Fruit fly (Drosophila melanogaster) whole organism, embryonic: ENCODE measurements around the gene CG4955.

Experiments
- Atf6 ChIP-seq: fragments of 200-800 bp; sonication (Bioruptor generic); IDR thresholded peaks from 2 replicates; pipeline ENCODE4 v1.3.6; 2022; ENCODE audit warnings: missing biosample characterization, missing genetic modification characterization
- BEAF-32 ChIP-seq: fragments of 200-800 bp; sonication (Bioruptor generic); optimal IDR thresholded peaks from 3 replicates; lab custom pipeline; 2017; ENCODE audit warnings: missing biosample characterization, missing genetic modification characterization, mild to moderate bottlenecking, moderate library complexity, missing genetic modification reagents
- CG13894 ChIP-seq: fragments of 200-800 bp; sonication (Bioruptor generic); optimal IDR thresholded peaks from 3 replicates; lab custom pipeline; 2018; ENCODE audit warnings: missing biosample characterization, mild to moderate bottlenecking, missing genetic modification characterization, moderate library complexity
- CG14050 ChIP-seq: fragments of 200-800 bp; sonication (Bioruptor generic); IDR thresholded peaks from 3 replicates; pipeline ENCODE4 v1.3.6; 2022; ENCODE audit warnings: missing biosample characterization, missing genetic modification characterization
- CG15269 ChIP-seq: fragments of 200-800 bp; sonication (Bioruptor generic); optimal IDR thresholded peaks from 2 replicates; lab custom pipeline; 2018; ENCODE audit warnings: missing biosample characterization, mild to moderate bottlenecking, missing genetic modification characterization, moderate library complexity
- CG15514 ChIP-seq: fragments of 200-800 bp; sonication (Bioruptor generic); optimal IDR thresholded peaks from 3 replicates; lab custom pipeline; 2017; ENCODE audit warnings: missing biosample characterization, missing genetic modification characterization, mild to moderate bottlenecking, moderate library complexity, missing genetic modification reagents
- CG15601 ChIP-seq: fragments of 200-800 bp; sonication (Bioruptor generic); optimal IDR thresholded peaks from 3 replicates; lab custom pipeline; 2019; ENCODE audit warnings: missing biosample characterization, mild to moderate bottlenecking, missing genetic modification characterization, moderate library complexity
- CG17385 ChIP-seq: fragments of 200-800 bp; sonication (Bioruptor generic); optimal IDR thresholded peaks from 3 replicates; lab custom pipeline; 2018; ENCODE audit warnings: missing biosample characterization, mild to moderate bottlenecking, missing genetic modification characterization
- CG2712 ChIP-seq: fragments of 200-800 bp; optimal IDR thresholded peaks from 3 replicates; lab custom pipeline; 2019; ENCODE audit warnings: missing biosample characterization, mild to moderate bottlenecking, missing genetic modification characterization, moderate library complexity
- CG2889 ChIP-seq: fragments of 200-800 bp; sonication (Bioruptor generic); IDR thresholded peaks from 3 replicates; pipeline ENCODE4 v1.3.6; 2022; ENCODE audit warnings: missing biosample characterization, missing genetic modification characterization
- CG30403 ChIP-seq: fragments of 200-800 bp; sonication (Bioruptor generic); optimal IDR thresholded peaks from 3 replicates; lab custom pipeline; 2016; ENCODE audit warnings: missing biosample characterization, missing genetic modification characterization
- CG3065 ChIP-seq: fragments of 200-800 bp; sonication (Bioruptor generic); optimal IDR thresholded peaks from 2 replicates; lab custom pipeline; 2016; ENCODE audit warnings: missing biosample characterization, missing genetic modification characterization
- CG3847 ChIP-seq: fragments of 200-800 bp; sonication (Bioruptor generic); IDR thresholded peaks from 2 replicates; pipeline ENCODE4 v1.3.6; 2022; ENCODE audit warnings: missing biosample characterization, missing genetic modification characterization
- CG4424 ChIP-seq: fragments of 200-800 bp; sonication (Bioruptor generic); optimal IDR thresholded peaks from 3 replicates; lab custom pipeline; 2016; ENCODE audit warnings: missing biosample characterization, missing genetic modification characterization
- CG6683 ChIP-seq: fragments of 200-800 bp; sonication (Bioruptor generic); optimal IDR thresholded peaks from 2 replicates; lab custom pipeline; 2017; ENCODE audit warnings: missing biosample characterization, mild to moderate bottlenecking, missing genetic modification characterization, missing genetic modification reagents
- CG6689 ChIP-seq: fragments of 200-800 bp; sonication (Bioruptor generic); IDR thresholded peaks from 2 replicates; pipeline ENCODE4 v1.3.6; 2022; ENCODE audit warnings: missing biosample characterization, missing genetic modification characterization
- CG7839 ChIP-seq: fragments of 200-800 bp; sonication (Bioruptor generic); optimal IDR thresholded peaks from 3 replicates; lab custom pipeline; 2018; ENCODE audit warnings: missing biosample characterization, mild to moderate bottlenecking, missing genetic modification characterization, moderate library complexity
- CHES-1-like ChIP-seq: fragments of 200-800 bp; sonication (Bioruptor generic); optimal IDR thresholded peaks from 2 replicates; lab custom pipeline; 2016; ENCODE audit warnings: missing biosample characterization, missing genetic modification characterization
- Dll ChIP-seq: fragments of 200-800 bp; sonication (Bioruptor generic); IDR thresholded peaks from 4 replicates; pipeline ENCODE4 v1.3.6; 2022; ENCODE audit warnings: missing biosample characterization, missing genetic modification characterization; ENCODE audit not compliant: partially characterized antibody
- ERR ChIP-seq: fragments of 200-800 bp; sonication (Bioruptor generic); optimal IDR thresholded peaks from 2 replicates; lab custom pipeline; 2016; ENCODE audit warnings: missing biosample characterization, missing genetic modification characterization
- Ets97D ChIP-seq: fragments of 200-800 bp; sonication (Bioruptor generic); optimal IDR thresholded peaks from 3 replicates; lab custom pipeline; 2016; ENCODE audit warnings: missing biosample characterization, missing genetic modification characterization
- Gug ChIP-seq: fragments of 200-800 bp; sonication (Bioruptor generic); IDR thresholded peaks from 4 replicates; pipeline ENCODE4 v1.3.6; 2022; ENCODE audit warnings: missing biosample characterization, missing genetic modification characterization
- Kr ChIP-seq: fragments of 200-800 bp; sonication (Bioruptor generic); optimal IDR thresholded peaks from 2 replicates; lab custom pipeline; 2017; ENCODE audit warnings: missing biosample characterization, mild to moderate bottlenecking, missing genetic modification characterization
- Neu2 ChIP-seq: fragments of 200-800 bp; sonication (Bioruptor generic); optimal IDR thresholded peaks from 3 replicates; lab custom pipeline; 2016; ENCODE audit warnings: missing biosample characterization, missing genetic modification characterization, borderline replicate concordance
- Sox102F ChIP-seq: fragments of 200-800 bp; sonication (Bioruptor generic); optimal IDR thresholded peaks from 2 replicates; lab custom pipeline; 2018; ENCODE audit warnings: missing biosample characterization, mild to moderate bottlenecking, missing genetic modification characterization, moderate library complexity
- Sry-δ ChIP-seq: fragments of 200-800 bp; sonication (Bioruptor generic); optimal IDR thresholded peaks from 2 replicates; lab custom pipeline; 2016; ENCODE audit warnings: missing biosample characterization, missing genetic modification characterization
- Usf ChIP-seq: fragments of 200-800 bp; sonication (Bioruptor generic); optimal IDR thresholded peaks from 2 replicates; lab custom pipeline; 2017; ENCODE audit warnings: missing genotype, missing biosample characterization, missing genetic modification characterization
- cad ChIP-seq: fragments of >200 bp; optimal IDR thresholded peaks from 2 replicates; lab custom pipeline; 2017; ENCODE audit warnings: missing biosample characterization, missing genetic modification characterization
- crp ChIP-seq, 2 experiments: fragments of 200-800 bp; sonication (Bioruptor generic); optimal IDR thresholded peaks; 2 replicates in 1 of 2; 3 replicates in 1 of 2; lab custom pipeline; 2017; ENCODE audit warnings: missing biosample characterization in 2 of 2, missing genetic modification characterization in 2 of 2, mild to moderate bottlenecking in 1 of 2, moderate library complexity in 1 of 2
- cwo ChIP-seq: fragments of 200-800 bp; sonication (Bioruptor generic); optimal IDR thresholded peaks from 3 replicates; lab custom pipeline; 2017; ENCODE audit warnings: missing biosample characterization, missing genetic modification characterization, mild to moderate bottlenecking, moderate library complexity, missing genetic modification reagents
- esg ChIP-seq: fragments of 200-800 bp; sonication (Bioruptor generic); conservative IDR thresholded peaks from 2 replicates; pipeline ENCODE4 v1.3.6; 2022; ENCODE audit warnings: missing biosample characterization, missing genetic modification characterization
- gfzf ChIP-seq: fragments of 200-800 bp; sonication (Bioruptor generic); optimal IDR thresholded peaks from 2 replicates; lab custom pipeline; 2016; ENCODE audit warnings: missing biosample characterization, mild to moderate bottlenecking, missing genetic modification characterization, moderate library complexity
- gsb-n ChIP-seq: fragments of 200-800 bp; sonication (Bioruptor generic); optimal IDR thresholded peaks from 3 replicates; lab custom pipeline; 2018; ENCODE audit warnings: missing biosample characterization, mild to moderate bottlenecking, missing genetic modification characterization
- hkb ChIP-seq, 2 experiments: fragments of 200-800 bp in 1 of 2; fragments of >200 bp in 1 of 2; sonication (Bioruptor generic) in 1 of 2; IDR thresholded peaks in 1 of 2; optimal IDR thresholded peaks in 1 of 2; 2 replicates each; pipeline versions ENCODE4 v1.3.6 to Lab custom; 2017 to 2022; ENCODE audit warnings: missing biosample characterization in 1 of 2, missing genetic modification characterization in 1 of 2
- lov ChIP-seq, 2 experiments: fragments of 200-800 bp in 1 of 2; fragments of >200 bp in 1 of 2; sonication (Bioruptor generic) in 1 of 2; IDR thresholded peaks in 1 of 2; optimal IDR thresholded peaks in 1 of 2; 2 replicates in 1 of 2; 3 replicates in 1 of 2; pipeline versions ENCODE4 v1.3.6 to Lab custom; 2017 to 2022; ENCODE audit warnings: missing biosample characterization in 1 of 2, missing genetic modification characterization in 1 of 2
- mam ChIP-seq: fragments of 200-800 bp; sonication (Bioruptor generic); optimal IDR thresholded peaks from 3 replicates; lab custom pipeline; 2016; ENCODE audit warnings: missing biosample characterization, missing genetic modification characterization
- nau ChIP-seq: fragments of 200-800 bp; sonication (Bioruptor generic); optimal IDR thresholded peaks from 3 replicates; lab custom pipeline; 2017; ENCODE audit warnings: missing biosample characterization, mild to moderate bottlenecking, missing genetic modification characterization, missing genetic modification reagents
- oc ChIP-seq: fragments of 200-800 bp; sonication (Bioruptor generic); optimal IDR thresholded peaks from 2 replicates; lab custom pipeline; 2018; ENCODE audit warnings: missing biosample characterization, mild to moderate bottlenecking, missing genetic modification characterization, moderate library complexity
- pan ChIP-seq, 4 experiments: fragments of >200 bp in 3 of 4; fragments of 200-800 bp in 1 of 4; sonication (Bioruptor generic) in 1 of 4; optimal IDR thresholded peaks in 3 of 4; IDR thresholded peaks in 1 of 4; 2 replicates each; pipeline versions ENCODE4 v1.3.6 to Lab custom; 2017 to 2022; ENCODE audit warnings: missing biosample characterization in 2 of 4, missing genetic modification characterization in 2 of 4, mixed read lengths in 1 of 4
- phol ChIP-seq: fragments of 200-800 bp; sonication (Bioruptor generic); optimal IDR thresholded peaks from 3 replicates; lab custom pipeline; 2018; ENCODE audit warnings: missing biosample characterization, mild to moderate bottlenecking, missing genetic modification characterization, moderate library complexity
- pnt ChIP-seq: fragments of 200-800 bp; sonication (Bioruptor generic); optimal IDR thresholded peaks from 3 replicates; lab custom pipeline; 2016; ENCODE audit warnings: missing biosample characterization, missing genetic modification characterization
- ranshi ChIP-seq: fragments of 200-800 bp; sonication (Bioruptor generic); IDR thresholded peaks from 2 replicates; pipeline ENCODE4 v1.3.6; 2022; ENCODE audit warnings: missing biosample characterization, missing genetic modification characterization
- sisA ChIP-seq: fragments of 200-800 bp; sonication (Bioruptor generic); IDR thresholded peaks from 2 replicates; pipeline ENCODE4 v1.3.6; 2022; ENCODE audit warnings: missing biosample characterization, missing genetic modification characterization
- trh ChIP-seq: fragments of 200-800 bp; sonication (Bioruptor generic); optimal IDR thresholded peaks from 2 replicates; lab custom pipeline; 2016; ENCODE audit warnings: missing biosample characterization, missing genetic modification characterization
- tx ChIP-seq: fragments of 200-800 bp; sonication (Bioruptor generic); optimal IDR thresholded peaks from 2 replicates; lab custom pipeline; 2016; ENCODE audit warnings: missing biosample characterization, missing genetic modification characterization
- zf30C ChIP-seq: fragments of 200-800 bp; sonication (Bioruptor generic); optimal IDR thresholded peaks from 3 replicates; lab custom pipeline; 2018; ENCODE audit warnings: missing biosample characterization, mild to moderate bottlenecking, missing genetic modification characterization

The CG4955 gene

DNA sequence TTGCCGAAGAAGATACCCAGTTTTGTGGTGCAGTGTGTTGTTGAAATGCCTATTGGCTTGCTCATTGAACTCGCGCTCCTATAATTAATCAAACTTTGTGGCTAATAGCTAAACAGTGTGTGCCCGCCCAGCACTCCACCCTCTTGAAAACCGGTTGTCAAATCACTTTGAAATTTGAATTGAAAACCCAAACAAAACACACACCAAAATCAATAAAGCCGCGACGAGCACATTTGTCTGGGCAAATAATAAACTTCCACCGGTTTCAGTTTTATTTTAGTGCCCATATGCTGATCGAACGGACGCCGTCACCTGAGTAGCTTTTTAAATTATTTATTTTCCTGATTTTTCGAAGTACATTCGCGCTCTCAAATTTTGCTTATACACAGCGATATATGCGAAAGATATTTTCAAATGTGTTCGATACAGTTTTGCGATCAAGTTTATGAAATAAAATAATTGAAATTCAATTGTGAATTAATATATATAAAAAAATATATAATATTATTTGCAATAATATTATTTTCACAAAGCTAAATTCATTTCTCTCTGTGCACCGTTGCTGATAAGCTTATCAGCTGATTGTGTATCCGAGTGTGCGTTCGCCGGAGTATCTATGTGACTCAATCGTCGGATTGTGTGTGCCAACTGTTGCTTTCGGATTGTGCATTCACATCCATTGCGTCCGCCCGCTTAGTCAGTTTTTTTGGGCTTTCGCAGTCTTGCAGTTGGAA is 48.7 kb downstream of the CG4955 start (continued):
- TF ChIP-seq trh (peak; percentile 51), Kr (GFP tag; lab: Kevin White, UChicago) (no peak), phol (tag; lab: Kevin White, UChicago) (peak; percentile 82), cwo (GFP tag; lab: Kevin White, UChicago) (peak; percentile 84), CG6683 (GFP tag; lab: Kevin White, UChicago) (peak; percentile 78), BEAF-32 (GFP tag; lab: Kevin White, UChicago) (no peak), esg (GFP tag; lab: Robert Waterston, UW) (peak; percentile 73), Neu2 (GFP tag; lab: Kevin White, UChicago) (no peak), CG7839 (tag; lab: Kevin White, UChicago) (peak; percentile 90), Gug (GFP tag; lab: Robert Waterston, UW) (no peak; the same call in 3 of the 4 replicates), sisA (GFP tag; lab: Robert Waterston, UW) (peak; percentile 75), zf30C (GFP tag; lab: Kevin White, UChicago) (peak; percentile 79), Ets97D (no peak), lov (optimal IDR thresholded peaks at IDR 0.05; lab: Kevin White, UChicago) (no peak), lov (GFP tag; IDR thresholded peaks at IDR 0.05; lab: Robert Waterston, UW) (no peak), CG2712 (tag; lab: Kevin White, UChicago) (peak; percentile 89), nau (GFP tag; lab: Kevin White, UChicago) (peak; percentile 56), tx (GFP tag; lab: Kevin White, UChicago) (no peak), gsb-n (tag; lab: Kevin White, UChicago) (peak; percentile 86), mam (peak; percentile 23), CHES-1-like (GFP tag; lab: Kevin White, UChicago) (no peak), Atf6 (GFP tag; lab: Robert Waterston, UW) (peak; percentile 70; the same call in 1 of the 2 replicates), CG15601 (tag; lab: Kevin White, UChicago) (peak; percentile 73), Dll (GFP tag; lab: Robert Waterston, UW) (no peak), pan (optimal IDR thresholded peaks at IDR 0.05; lab: Kevin White, UChicago) (no peak), pan (GFP tag; optimal IDR thresholded peaks at IDR 0.05 in 1 of 2, IDR thresholded peaks at IDR 0.05 in 1 of 2) (peak in 1 of 2 experiments; percentile 85), oc (no peak), CG3065 (GFP tag; lab: Kevin White, UChicago) (peak; percentile 22), CG13894 (tag; lab: Kevin White, UChicago) (peak; percentile 46), CG15514 (GFP tag; lab: Kevin White, UChicago) (peak; percentile 63), crp (GFP tag; optimal IDR thresholded peaks at IDR 0.05; lab: Kevin White, UChicago) (peak in 1 of 2 experiments; percentile 52), Usf (peak; percentile 41), CG14050 (peak; percentile 69; the same call in 2 of the 3 replicates), CG15269 (peak; percentile 90), gfzf (GFP tag; lab: Kevin White, UChicago) (no peak), ranshi (GFP tag; lab: Robert Waterston, UW) (peak; percentile 74; the same call in 1 of the 2 replicates), CG2889 (GFP tag; lab: Robert Waterston, UW) (peak; percentile 66; the same call in 2 of the 3 replicates), CG6689 (GFP tag; lab: Robert Waterston, UW) (peak; percentile 77), CG30403 (GFP tag; lab: Kevin White, UChicago) (peak; percentile 60), CG3847 (GFP tag; lab: Robert Waterston, UW) (peak; percentile 78), hkb (optimal IDR thresholded peaks at IDR 0.05; lab: Kevin White, UChicago) (no peak), hkb (GFP tag; IDR thresholded peaks at IDR 0.05; lab: Robert Waterston, UW) (peak; percentile 85), CG17385 (GFP tag; lab: Kevin White, UChicago) (peak; percentile 84), CG4424 (GFP tag; lab: Kevin White, UChicago) (peak; percentile 68), Sry-δ (GFP tag; lab: Kevin White, UChicago) (no peak), pnt (GFP tag; lab: Kevin White, UChicago) (no peak), ERR (GFP tag; lab: Kevin White, UChicago) (no peak), Sox102F (peak; percentile 93), cad (GFP tag; lab: Kevin White, UChicago) (no peak)
